Fruit fly (Drosophila melanogaster): ENCODE results near the gene wake.

The wake gene

dm6 chr3R:22624737-22625136 is 14.9 kb upstream of the wake start (continued):
- TF ChIP-seq NFAT (GFP tag; IDR thresholded peaks at IDR 0.05) (0 out of 2 replicates have a peak, but pooled peaks have one; percentile 18), pfk (GFP tag; optimal IDR thresholded peaks at IDR 0.05) (no peak), CG14014 (GFP tag; IDR thresholded peaks at IDR 0.05) (peak; percentile 74), tll (GFP tag; optimal IDR thresholded peaks at IDR 0.05) (no peak), CG3995 (GFP tag; optimal IDR thresholded peaks at IDR 0.05) (no peak), CG31365 (tag; optimal IDR thresholded peaks at IDR 0.05) (no peak), Lim3 (GFP tag; IDR thresholded peaks at IDR 0.05) (peak; percentile 57; the same call in 1 of the 2 replicates), Aef1 (GFP tag; IDR thresholded peaks at IDR 0.05) (peak; percentile 56), onecut (GFP tag; IDR thresholded peaks at IDR 0.05) (peak; percentile 51), CG31388 (GFP tag; optimal IDR thresholded peaks at IDR 0.05) (peak; percentile 23), HLH3B (GFP tag; IDR thresholded peaks at IDR 0.05) (peak; percentile 82), Mad (GFP tag; optimal IDR thresholded peaks at IDR 0.05) (peak; percentile 28), ranshi (GFP tag; IDR thresholded peaks at IDR 0.05) (peak; percentile 67), CG14860 (GFP tag; IDR thresholded peaks at IDR 0.05; ENCODE audit: partially characterized antibody) (no peak), CG9727 (GFP tag; optimal IDR thresholded peaks at IDR 0.05) (peak; percentile 42), CG2678 (tag; optimal IDR thresholded peaks at IDR 0.05) (no peak), CG3726 (GFP tag; IDR thresholded peaks at IDR 0.05) (peak; percentile 54; the same call in 1 of the 3 replicates), Xrp1 (GFP tag; IDR thresholded peaks at IDR 0.05) (peak; percentile 80), sisA (GFP tag; IDR thresholded peaks at IDR 0.05) (peak; percentile 77), Dad (GFP tag; optimal IDR thresholded peaks at IDR 0.05) (peak; percentile 10), Sin3A (optimal IDR thresholded peaks at IDR 0.05) (no peak), CG6854 (GFP tag; optimal IDR thresholded peaks at IDR 0.05) (no peak), Dll (GFP tag; IDR thresholded peaks at IDR 0.05; ENCODE audit: partially characterized antibody) (no peak), bbx (GFP tag; IDR thresholded peaks at IDR 0.05; ENCODE audit: partially characterized antibody) (no peak), p53 (GFP tag; optimal IDR thresholded peaks at IDR 0.05) (peak; percentile 14), danr (GFP tag; IDR thresholded peaks at IDR 0.05) (peak; percentile 53; the same call in 1 of the 2 replicates), ac (GFP tag; optimal IDR thresholded peaks at IDR 0.05) (no peak), CG3838 (GFP tag; optimal IDR thresholded peaks at IDR 0.05) (no peak), Neu2 (GFP tag; optimal IDR thresholded peaks at IDR 0.05; ENCODE audit: borderline replicate concordance) (no peak), CG14667 (GFP tag; IDR thresholded peaks at IDR 0.05) (peak; percentile 53; the same call in 1 of the 2 replicates), CG15514 (GFP tag; optimal IDR thresholded peaks at IDR 0.05) (peak; percentile 43), Blimp-1 (GFP tag; optimal IDR thresholded peaks at IDR 0.05) (peak; percentile 72), B-H2 (GFP tag; optimal IDR thresholded peaks at IDR 0.05) (no peak), Dp (GFP tag; optimal IDR thresholded peaks at IDR 0.05) (no peak), HHEX (GFP tag; optimal IDR thresholded peaks at IDR 0.05) (peak; percentile 26), sim (GFP tag; IDR thresholded peaks at IDR 0.05) (peak; percentile 30; the same call in 1 of the 2 replicates), Bteb2 (GFP tag; optimal IDR thresholded peaks at IDR 0.05) (no peak), CG15696 (tag; optimal IDR thresholded peaks at IDR 0.05) (peak; percentile 4), Dip2 (GFP tag; IDR thresholded peaks at IDR 0.05) (no peak), CG17361 (GFP tag; IDR thresholded peaks at IDR 0.05) (no peak; the same call in 2 of the 3 replicates), pan (optimal IDR thresholded peaks at IDR 0.05) (no peak), pan (GFP tag; optimal IDR thresholded peaks at IDR 0.05 in 1 of 2, IDR thresholded peaks at IDR 0.05 in 1 of 2) (peak in 1 of 2 experiments; percentile 78), tio (GFP tag; optimal IDR thresholded peaks at IDR 0.05) (no peak), tgo (GFP tag; IDR thresholded peaks at IDR 0.05) (peak; percentile 62), sd (tag; optimal IDR thresholded peaks at IDR 0.05) (no peak), CG10147 (GFP tag; optimal IDR thresholded peaks at IDR 0.05) (no peak), CG4820 (GFP tag; optimal IDR thresholded peaks at IDR 0.05) (peak; percentile 48), Hr78 (GFP tag; optimal IDR thresholded peaks at IDR 0.05) (no peak), Dip3 (GFP tag; optimal IDR thresholded peaks at IDR 0.05) (peak; percentile 3), Nf-YC (tag; optimal IDR thresholded peaks at IDR 0.05) (no peak), eyg (GFP tag; optimal IDR thresholded peaks at IDR 0.05) (peak; percentile 9)
